Worm (Caenorhabditis elegans): ENCODE data around the gene num-1.

The num-1 gene

ce11 chrV:20789105-20789504 lies 40.5 kb upstream of the num-1 start, which contains the start of gene tpan-1:
Gene tpan-1, plus strand, starts transcription at chrV:20789502.
- TF ChIP-seq nhr-25 (tag; optimal IDR thresholded peaks at IDR 0.05; ENCODE audit: borderline replicate concordance, insufficient read depth) (no peak), F10B5.3 (tag; optimal IDR thresholded peaks at IDR 0.05) (no peak), nhr-48 (tag; optimal IDR thresholded peaks at IDR 0.05) (no peak), ctbp-1 (GFP tag; IDR thresholded peaks at IDR 0.05) (peak; percentile 82; the same call in 1 of the 2 replicates), mdt-29 (GFP tag; IDR thresholded peaks at IDR 0.05) (no peak), nhr-237 (tag; optimal IDR thresholded peaks at IDR 0.05) (no peak), Y75B8A.6 (GFP tag; IDR thresholded peaks at IDR 0.05) (no peak), hlh-11 (tag; optimal IDR thresholded peaks at IDR 0.05) (no peak), egl-27 (tag; optimal IDR thresholded peaks at IDR 0.05) (no peak), aly-2 (tag; optimal IDR thresholded peaks at IDR 0.05) (no peak), lsy-2 (tag; optimal IDR thresholded peaks at IDR 0.05) (peak in 1 of 2 experiments; percentile 67), nhr-102 (tag; optimal IDR thresholded peaks at IDR 0.05) (no peak), lir-3 (tag; optimal IDR thresholded peaks at IDR 0.05) (no peak), mxl-2 (GFP tag; conservative IDR thresholded peaks at IDR 0.05) (no peak), attf-4 (tag; optimal IDR thresholded peaks at IDR 0.05) (no peak), ceh-20 (GFP tag; IDR thresholded peaks at IDR 0.05) (no peak), Y48G9A.11 (GFP tag; IDR thresholded peaks at IDR 0.05) (no peak), lin-13 (GFP tag; optimal IDR thresholded peaks at IDR 0.05) (no peak), nhr-28 (tag; optimal IDR thresholded peaks at IDR 0.05) (no peak), F49E8.2 (tag; optimal IDR thresholded peaks at IDR 0.05; ENCODE audit: borderline replicate concordance) (no peak), nhr-42 (GFP tag; IDR thresholded peaks at IDR 0.05) (0 out of 2 replicates have a peak, but pooled peaks have one; percentile 20), saeg-2 (GFP tag; IDR thresholded peaks at IDR 0.05) (peak; percentile 50; the same call in 1 of the 2 replicates), snpc-1.2 (GFP tag; IDR thresholded peaks at IDR 0.05) (no peak), F37D6.2 (tag; optimal IDR thresholded peaks at IDR 0.05) (peak; percentile 3), zfp-3 (GFP tag; conservative IDR thresholded peaks at IDR 0.05) (no peak), sdz-12 (GFP tag; optimal IDR thresholded peaks at IDR 0.05) (no peak), dmd-8 (GFP tag; IDR thresholded peaks at IDR 0.05) (no peak), nhr-6 (tag; optimal IDR thresholded peaks at IDR 0.05) (no peak), spr-3 (GFP tag; optimal IDR thresholded peaks at IDR 0.05) (no peak), unc-39 (tag; optimal IDR thresholded peaks at IDR 0.05) (no peak), nhr-76 (tag; optimal IDR thresholded peaks at IDR 0.05) (no peak), zag-1 (tag; optimal IDR thresholded peaks at IDR 0.05) (no peak), zfp-2 (tag; optimal IDR thresholded peaks at IDR 0.05) (no peak), hmg-1.1 (GFP tag; IDR thresholded peaks at IDR 0.05) (peak; percentile 72), unc-62 (GFP tag; optimal IDR thresholded peaks at IDR 0.05 in 1 of 2) (peak in 1 of 2 experiments; percentile 85), unc-62 (tag; optimal IDR thresholded peaks at IDR 0.05) (no peak), madf-9 (GFP tag; conservative IDR thresholded peaks at IDR 0.05) (no peak), skn-1 (tag; optimal IDR thresholded peaks at IDR 0.05) (no peak), arid-1 (GFP tag; conservative IDR thresholded peaks at IDR 0.05) (no peak), T20F7.1 (GFP tag; optimal IDR thresholded peaks at IDR 0.05) (no peak), mxl-3 (GFP tag; optimal IDR thresholded peaks at IDR 0.05) (no peak), dve-1 (tag; optimal IDR thresholded peaks at IDR 0.05; ENCODE audit: insufficient read depth) (no peak), spr-1 (tag; optimal IDR thresholded peaks at IDR 0.05) (no peak), ceh-28 (tag; optimal IDR thresholded peaks at IDR 0.05) (no peak), ztf-11 (tag; optimal IDR thresholded peaks at IDR 0.05) (no peak), cey-2 (tag; optimal IDR thresholded peaks at IDR 0.05; ENCODE audit: borderline replicate concordance, insufficient read depth) (no peak), mep-1 (tag; optimal IDR thresholded peaks at IDR 0.05) (peak; percentile 65), fos-1 (tag; optimal IDR thresholded peaks at IDR 0.05) (no peak), lin-1 (GFP tag; IDR thresholded peaks at IDR 0.05) (no peak), lim-7 (GFP tag; IDR thresholded peaks at IDR 0.05) (no peak), gei-8 (GFP tag; optimal IDR thresholded peaks at IDR 0.05) (no peak), unc-130 (GFP tag; optimal IDR thresholded peaks at IDR 0.05) (no peak)
